Worm (Caenorhabditis elegans) whole organism, L4 larva: Measurements from ENCODE around the gene srh-34.

Experiments used
- F49E8.2 ChIP-seq: sonication (generic microtip); optimal IDR thresholded peaks from 2 replicates; lab custom pipeline; 2016; ENCODE audit warnings: missing compliant biosample characterization, mild to moderate bottlenecking, missing genetic modification characterization, borderline replicate concordance
- ama-1 ChIP-seq: fragments of 150-350 bp; optimal IDR thresholded peaks from 2 replicates; lab custom pipeline; 2014; ENCODE audit warnings: inconsistent platforms, mixed read lengths
- ces-1 ChIP-seq: fragments of 150-350 bp; sonication (generic microtip); optimal IDR thresholded peaks from 4 replicates; lab custom pipeline; 2014; ENCODE audit warnings: missing biosample characterization, missing genetic modification reagents, missing genetic modification characterization
- egl-27 ChIP-seq: sonication (generic microtip); optimal IDR thresholded peaks from 3 replicates; lab custom pipeline; 2017; ENCODE audit warnings: missing biosample characterization, missing genetic modification reagents, missing genetic modification characterization
- fkh-10 ChIP-seq: fragments of 150-350 bp; optimal IDR thresholded peaks from 2 replicates; lab custom pipeline; 2014; ENCODE audit warnings: missing biosample characterization, missing genetic modification reagents, missing genetic modification characterization
- hmg-1.1 ChIP-seq: fragments of 200-800 bp; sonication (Bioruptor generic); IDR thresholded peaks from 2 replicates; pipeline ENCODE4 v1.3.6; 2022; ENCODE audit warnings: missing genetic modification reagents, missing genetic modification characterization, missing compliant biosample characterization
- madf-5 ChIP-seq, 2 experiments: fragments of 200-800 bp; sonication (Bioruptor generic); IDR thresholded peaks; 2 replicates each; pipeline ENCODE4 v1.3.6; 2022; ENCODE audit warnings: missing compliant biosample characterization in 2 of 2, missing genetic modification characterization in 2 of 2
- nhr-11 ChIP-seq: fragments of 150-350 bp; optimal IDR thresholded peaks from 2 replicates; lab custom pipeline; 2014; ENCODE audit warnings: missing biosample characterization, missing genetic modification characterization
- pqm-1 ChIP-seq: sonication (generic microtip); optimal IDR thresholded peaks from 2 replicates; lab custom pipeline; 2017; ENCODE audit warnings: missing biosample characterization, missing genetic modification characterization
- snpc-4 ChIP-seq: fragments of 150-350 bp; optimal IDR thresholded peaks from 2 replicates; lab custom pipeline; 2014; ENCODE audit warnings: missing biosample characterization, missing genetic modification characterization
- spr-3 ChIP-seq: fragments of 200-800 bp; sonication (Bioruptor generic); optimal IDR thresholded peaks from 2 replicates; lab custom pipeline; 2018; ENCODE audit warnings: mild to moderate bottlenecking, missing genetic modification characterization, missing compliant biosample characterization
- unc-130 ChIP-seq: sonication (generic microtip); optimal IDR thresholded peaks from 2 replicates; lab custom pipeline; 2016; ENCODE audit warnings: missing genetic modification reagents, missing genetic modification characterization, missing compliant biosample characterization
- unc-62 ChIP-seq, 3 experiments: fragments of 150-350 bp in 1 of 3; sonication (generic microtip); optimal IDR thresholded peaks in 2 of 3; peaks in 1 of 3; 1 replicate in 1 of 3; 2 replicates in 2 of 3; lab custom pipeline; 2014 to 2017; ENCODE audit warnings: missing biosample characterization in 3 of 3, missing genetic modification characterization in 3 of 3, missing genetic modification reagents in 3 of 3, missing genotype in 1 of 3
- zag-1 ChIP-seq: fragments of 150-350 bp; optimal IDR thresholded peaks from 2 replicates; lab custom pipeline; 2014; ENCODE audit warnings: missing biosample characterization, missing genetic modification characterization

- no peak for TF ChIP-seq hmg-1.1
- TF ChIP-seq snpc-4 (tag; lab: Kevin White, UChicago): no peak
- no peak for TF ChIP-seq zag-1 (tag; lab: Kevin White, UChicago)
- no peak for TF ChIP-seq madf-5 (GFP tag; IDR thresholded peaks at IDR 0.05; lab: Robert Waterston, UW)
- no peak for TF ChIP-seq unc-130 (GFP tag; lab: Kevin White, UChicago)
- TF ChIP-seq unc-62 (GFP tag; optimal IDR thresholded peaks at IDR 0.05 in 1 of 2; lab: Kevin White, UChicago): no peak
- no peak for TF ChIP-seq unc-62 (tag; optimal IDR thresholded peaks at IDR 0.05; lab: Kevin White, UChicago)
- no peak for TF ChIP-seq ama-1 (lab: Kevin White, UChicago)
- TF ChIP-seq spr-3 (GFP tag; lab: Kevin White, UChicago): no peak
- TF ChIP-seq egl-27 (tag; lab: Kevin White, UChicago): no peak
- no peak for TF ChIP-seq ces-1 (GFP tag; lab: Kevin White, UChicago)
- no peak for TF ChIP-seq nhr-11
- TF ChIP-seq F49E8.2: no peak
- no peak for TF ChIP-seq fkh-10 (GFP tag; lab: Kevin White, UChicago)
- TF ChIP-seq pqm-1 (tag; lab: Kevin White, UChicago): no peak
These were observed 45.0 kb upstream of the srh-34 start, which contains the start of gene str-196 for ce11 chrV:491432-491831.
